Fruit fly (Drosophila melanogaster) whole organism, adult: ENCODE data around the gene Abd-B.

Experiments
- CG11617 ChIP-seq: fragments of 200-800 bp; sonication (Bioruptor generic); optimal IDR thresholded peaks from 2 replicates; lab custom pipeline; 2017; ENCODE audit warnings: mild to moderate bottlenecking, missing biosample characterization, missing genetic modification reagents, missing genetic modification characterization
- CG12768 ChIP-seq: fragments of 200-800 bp; sonication (Bioruptor generic); optimal IDR thresholded peaks from 2 replicates; lab custom pipeline; 2017; ENCODE audit warnings: missing biosample characterization, missing genetic modification characterization, mild to moderate bottlenecking, moderate library complexity, missing genetic modification reagents
- CG7045 ChIP-seq: fragments of 200-800 bp; sonication (Bioruptor generic); optimal IDR thresholded peaks from 2 replicates; lab custom pipeline; 2017; ENCODE audit warnings: missing biosample characterization, mild to moderate bottlenecking, missing genetic modification characterization
- CG7101 ChIP-seq: fragments of 200-800 bp; sonication (Bioruptor generic); optimal IDR thresholded peaks from 2 replicates; lab custom pipeline; 2018; ENCODE audit warnings: missing biosample characterization, mild to moderate bottlenecking, missing genetic modification characterization, moderate library complexity
- Clk ChIP-seq: fragments of 200-800 bp; sonication (Bioruptor generic); optimal IDR thresholded peaks from 2 replicates; lab custom pipeline; 2017; ENCODE audit warnings: missing biosample characterization, missing genetic modification characterization
- Hr96 ChIP-seq: fragments of 200-800 bp; sonication (Bioruptor generic); optimal IDR thresholded peaks from 2 replicates; lab custom pipeline; 2016; ENCODE audit warnings: missing biosample characterization, missing genetic modification characterization
- Mnt ChIP-seq: fragments of 200-800 bp; sonication (Bioruptor generic); optimal IDR thresholded peaks from 2 replicates; lab custom pipeline; 2016; ENCODE audit warnings: missing biosample characterization, mild to moderate bottlenecking, missing genetic modification characterization
- bab1 ChIP-seq: fragments of 200-800 bp; sonication (Bioruptor generic); optimal IDR thresholded peaks from 3 replicates; lab custom pipeline; 2019; ENCODE audit warnings: missing biosample characterization, mild to moderate bottlenecking, missing genetic modification characterization, moderate library complexity
- cnc ChIP-seq, 2 experiments: fragments of >200 bp; optimal IDR thresholded peaks; 2 replicates each; lab custom pipeline; 2017
- kay ChIP-seq: fragments of 200-800 bp; sonication (Bioruptor generic); peaks from one replicate; lab custom pipeline; 2016; ENCODE audit warnings: missing biosample characterization, missing genetic modification characterization, borderline replicate concordance

- TF ChIP-seq Mnt (GFP tag; lab: Kevin White, UChicago): no peak
- no peak for TF ChIP-seq Hr96 (GFP tag; lab: Kevin White, UChicago)
- TF ChIP-seq CG12768: no peak
- no peak for TF ChIP-seq bab1 (GFP tag; lab: Kevin White, UChicago)
- TF ChIP-seq cnc (optimal IDR thresholded peaks at IDR 0.05; lab: Kevin White, UChicago): no peak
- TF ChIP-seq CG11617 (GFP tag; lab: Kevin White, UChicago): no peak
- no peak for TF ChIP-seq CG7045 (GFP tag; lab: Kevin White, UChicago)
- TF ChIP-seq CG7101 (tag; lab: Kevin White, UChicago): peak; percentile 2
- TF ChIP-seq kay (GFP tag; lab: Kevin White, UChicago): peak; percentile 53
- TF ChIP-seq Clk (GFP tag; lab: Kevin White, UChicago): no peak
Measured at dm6 chr3R:16980958-16981623, 9.1 kb upstream of the Abd-B start.
